Worm (Caenorhabditis elegans) whole organism, L2 larva: Measurements from ENCODE around the gene T22B7.22.

Experiments
- C34F6.9 ChIP-seq: fragments of 150-350 bp; optimal IDR thresholded peaks from 2 replicates; lab custom pipeline; 2014; ENCODE audit warnings: missing biosample characterization, missing genetic modification characterization
- F13H6.1 ChIP-seq: sonication (generic microtip); optimal IDR thresholded peaks from 2 replicates; lab custom pipeline; 2016; ENCODE audit warnings: missing genetic modification characterization, missing compliant biosample characterization
- R02D3.7 ChIP-seq: fragments of 150-350 bp; optimal IDR thresholded peaks from 2 replicates; lab custom pipeline; 2014; ENCODE audit warnings: missing biosample characterization, missing genetic modification characterization
- Y55F3AM.14 ChIP-seq: fragments of 200-800 bp; sonication (Bioruptor generic); optimal IDR thresholded peaks from 2 replicates; lab custom pipeline; 2018; ENCODE audit warnings: mild to moderate bottlenecking, missing genetic modification characterization, missing compliant biosample characterization
- ZK546.5 ChIP-seq: sonication (generic microtip); optimal IDR thresholded peaks from 2 replicates; lab custom pipeline; 2017; ENCODE audit warnings: missing biosample characterization, missing genetic modification characterization
- alr-1 ChIP-seq: fragments of 150-350 bp; optimal IDR thresholded peaks from 2 replicates; lab custom pipeline; 2014; ENCODE audit warnings: missing biosample characterization, missing genetic modification characterization
- blmp-1 ChIP-seq: sonication (generic microtip); optimal IDR thresholded peaks from 2 replicates; lab custom pipeline; 2017; ENCODE audit warnings: missing genetic modification characterization, mild to moderate bottlenecking, missing compliant biosample characterization, antibody characterized with exemption, moderate library complexity; ENCODE audit not compliant: insufficient read depth
- ceh-16 ChIP-seq: fragments of 150-350 bp; optimal IDR thresholded peaks from 2 replicates; lab custom pipeline; 2014; ENCODE audit warnings: missing biosample characterization, missing genetic modification characterization
- crh-2 ChIP-seq: sonication (generic microtip); optimal IDR thresholded peaks from 2 replicates; lab custom pipeline; 2017; ENCODE audit warnings: missing biosample characterization, missing genetic modification characterization
- dmd-4 ChIP-seq: sonication (generic microtip); optimal IDR thresholded peaks from 2 replicates; lab custom pipeline; 2017; ENCODE audit warnings: missing biosample characterization, missing genetic modification characterization
- elt-1 ChIP-seq: fragments of 150-350 bp; optimal IDR thresholded peaks from 2 replicates; lab custom pipeline; 2014; ENCODE audit warnings: missing biosample characterization, missing genetic modification characterization
- fos-1 ChIP-seq: fragments of 150-350 bp; optimal IDR thresholded peaks from 2 replicates; lab custom pipeline; 2014; ENCODE audit warnings: missing biosample characterization, missing genetic modification characterization
- gmeb-1 ChIP-seq: fragments of 150-350 bp; optimal IDR thresholded peaks from 2 replicates; lab custom pipeline; 2014; ENCODE audit warnings: missing biosample characterization, missing genetic modification characterization
- lin-13 ChIP-seq: fragments of 150-350 bp; optimal IDR thresholded peaks from 2 replicates; lab custom pipeline; 2014; ENCODE audit warnings: missing biosample characterization, missing genetic modification reagents, missing genetic modification characterization
- lin-39 ChIP-seq: fragments of 150-350 bp; optimal IDR thresholded peaks from 2 replicates; lab custom pipeline; 2014; ENCODE audit warnings: missing biosample characterization, missing genetic modification reagents, missing genetic modification characterization
- lsy-2 ChIP-seq, 2 experiments: fragments of 150-350 bp in 1 of 2; sonication (generic microtip) in 1 of 2; optimal IDR thresholded peaks; 2 replicates each; lab custom pipeline; 2014 to 2017; ENCODE audit warnings: missing biosample characterization in 2 of 2, missing genetic modification characterization in 2 of 2
- mab-5 ChIP-seq: fragments of 150-350 bp; optimal IDR thresholded peaks from 2 replicates; lab custom pipeline; 2014; ENCODE audit warnings: missing biosample characterization, missing genetic modification characterization
- mbf-1 ChIP-seq: sonication (generic microtip); optimal IDR thresholded peaks from 2 replicates; lab custom pipeline; 2017; ENCODE audit warnings: missing biosample characterization, missing genetic modification characterization
- mdl-1 ChIP-seq, 2 experiments: fragments of 150-350 bp in 1 of 2; sonication (generic microtip) in 1 of 2; optimal IDR thresholded peaks; 2 replicates each; lab custom pipeline; 2017; ENCODE audit warnings: missing biosample characterization in 2 of 2, missing genetic modification characterization in 2 of 2
- nhr-10 ChIP-seq: sonication (generic microtip); optimal IDR thresholded peaks from 2 replicates; lab custom pipeline; 2017; ENCODE audit warnings: missing biosample characterization, missing genetic modification characterization
- nhr-11 ChIP-seq: fragments of 150-350 bp; optimal IDR thresholded peaks from 2 replicates; lab custom pipeline; 2014; ENCODE audit warnings: missing biosample characterization, missing genetic modification characterization
- nhr-129 ChIP-seq: fragments of 150-350 bp; optimal IDR thresholded peaks from 2 replicates; lab custom pipeline; 2014; ENCODE audit warnings: missing biosample characterization, missing genetic modification characterization
- nhr-21 ChIP-seq: fragments of 150-350 bp; optimal IDR thresholded peaks from 2 replicates; lab custom pipeline; 2014; ENCODE audit warnings: missing biosample characterization, missing genetic modification characterization
- nhr-23 ChIP-seq: fragments of 150-350 bp; optimal IDR thresholded peaks from 2 replicates; lab custom pipeline; 2014; ENCODE audit warnings: missing biosample characterization, missing genetic modification reagents, missing genetic modification characterization
- nhr-25 ChIP-seq: fragments of 150-350 bp; sonication (generic microtip); optimal IDR thresholded peaks from 3 replicates; lab custom pipeline; 2014; ENCODE audit warnings: missing biosample characterization, missing genetic modification characterization
- nhr-6 ChIP-seq: fragments of 150-350 bp; optimal IDR thresholded peaks from 2 replicates; lab custom pipeline; 2014; ENCODE audit warnings: missing biosample characterization, missing genetic modification characterization
- nhr-77 ChIP-seq: fragments of 150-350 bp; optimal IDR thresholded peaks from 2 replicates; lab custom pipeline; 2014; ENCODE audit warnings: missing biosample characterization, missing genetic modification characterization
- peb-1 ChIP-seq: fragments of 150-350 bp; optimal IDR thresholded peaks from 2 replicates; lab custom pipeline; 2014; ENCODE audit warnings: missing biosample characterization, missing genetic modification characterization
- sem-4 ChIP-seq: fragments of 150-350 bp; optimal IDR thresholded peaks from 2 replicates; lab custom pipeline; 2014; ENCODE audit warnings: missing biosample characterization, missing genetic modification reagents, missing genetic modification characterization
- skn-1 ChIP-seq: sonication (generic microtip); optimal IDR thresholded peaks from 2 replicates; lab custom pipeline; 2017; ENCODE audit warnings: missing biosample characterization, missing genetic modification characterization
- sma-3 ChIP-seq: sonication (generic microtip); optimal IDR thresholded peaks from 2 replicates; lab custom pipeline; 2016; ENCODE audit warnings: missing genetic modification reagents, missing genetic modification characterization, missing compliant biosample characterization
- sma-9 ChIP-seq, 2 experiments: fragments of 150-350 bp in 1 of 2; sonication (generic microtip) in 1 of 2; optimal IDR thresholded peaks; 2 replicates each; lab custom pipeline; 2014 to 2016; ENCODE audit warnings: missing genetic modification characterization in 2 of 2, mild to moderate bottlenecking in 1 of 2, missing biosample characterization in 1 of 2, missing compliant biosample characterization in 1 of 2, missing genetic modification reagents in 1 of 2, moderate library complexity in 1 of 2
- snpc-4 ChIP-seq: fragments of 150-350 bp; optimal IDR thresholded peaks from 2 replicates; lab custom pipeline; 2014; ENCODE audit warnings: missing biosample characterization, missing genetic modification characterization
- unc-39 ChIP-seq: fragments of 150-350 bp; optimal IDR thresholded peaks from 2 replicates; lab custom pipeline; 2014; ENCODE audit warnings: missing biosample characterization, missing genetic modification characterization
- unc-55 ChIP-seq: fragments of 150-350 bp; sonication (generic microtip); optimal IDR thresholded peaks from 3 replicates; lab custom pipeline; 2014; ENCODE audit warnings: missing biosample characterization, missing genetic modification reagents, missing genetic modification characterization
- unc-62 ChIP-seq: fragments of 150-350 bp; optimal IDR thresholded peaks from 2 replicates; lab custom pipeline; 2014; ENCODE audit warnings: missing biosample characterization, missing genetic modification reagents, missing genetic modification characterization
- ztf-1 ChIP-seq: fragments of 200-800 bp; sonication (Bioruptor generic); conservative IDR thresholded peaks from 2 replicates; pipeline ENCODE4 v1.3.6; 2022; ENCODE audit warnings: missing genetic modification characterization, missing compliant biosample characterization
- ztf-11 ChIP-seq: sonication (generic microtip); optimal IDR thresholded peaks from 2 replicates; lab custom pipeline; 2017; ENCODE audit warnings: missing biosample characterization, missing genetic modification characterization

The T22B7.22 gene

ce11 chrX:5629941-5630340 is 29.8 kb upstream of the T22B7.22 start, which contains the start of gene argn-1:
TSS of gene argn-1 (plus strand) at chrX:5630023.
- peak; percentile 11 for TF ChIP-seq crh-2 (tag; lab: Kevin White, UChicago)
- TF ChIP-seq nhr-77 (tag; lab: Kevin White, UChicago) = no peak
- TF ChIP-seq F13H6.1 = no peak
- TF ChIP-seq blmp-1 (tag; lab: Kevin White, UChicago) = peak; percentile 73
- TF ChIP-seq C34F6.9 (tag; lab: Kevin White, UChicago) = no peak
- TF ChIP-seq peb-1 (tag; lab: Kevin White, UChicago) = no peak
- no peak for TF ChIP-seq nhr-6 (tag; lab: Kevin White, UChicago)
- TF ChIP-seq nhr-21 (tag; lab: Kevin White, UChicago) = peak; percentile 79
- no peak for TF ChIP-seq fos-1 (tag; lab: Kevin White, UChicago)
- peak; percentile 79 for TF ChIP-seq nhr-25 (tag; lab: Kevin White, UChicago)
- peak; percentile 53 to 57 for TF ChIP-seq mdl-1 (tag; optimal IDR thresholded peaks at IDR 0.05; lab: Kevin White, UChicago)
- TF ChIP-seq elt-1 (tag; lab: Kevin White, UChicago) = no peak
- TF ChIP-seq ztf-11 (tag; lab: Kevin White, UChicago) = no peak
- no peak for TF ChIP-seq gmeb-1 (tag; lab: Kevin White, UChicago)
- TF ChIP-seq unc-39 (tag; lab: Kevin White, UChicago) = no peak
- no peak for TF ChIP-seq mbf-1 (tag; lab: Kevin White, UChicago)
- TF ChIP-seq sma-9 (GFP tag; optimal IDR thresholded peaks at IDR 0.05; lab: Kevin White, UChicago) = peak; percentile 90
- no peak for TF ChIP-seq sma-9 (tag; optimal IDR thresholded peaks at IDR 0.05; lab: Kevin White, UChicago)
- peak; percentile 34 for TF ChIP-seq sma-3 (GFP tag; lab: Kevin White, UChicago)
- TF ChIP-seq ztf-1 (GFP tag; lab: Robert Waterston, UW) = no peak

- no peak for TF ChIP-seq alr-1 (tag; lab: Kevin White, UChicago)
- TF ChIP-seq ZK546.5 (tag; lab: Kevin White, UChicago) = no peak
- peak; percentile 55 for TF ChIP-seq mab-5 (tag; lab: Kevin White, UChicago)
- TF ChIP-seq sma-3 (GFP tag; lab: Kevin White, UChicago) = no peak
- no peak for TF ChIP-seq mdl-1 (tag; optimal IDR thresholded peaks at IDR 0.05; lab: Kevin White, UChicago)
- TF ChIP-seq sem-4 (tag; lab: Kevin White, UChicago) = no peak
- peak; percentile 52 for TF ChIP-seq nhr-21 (tag; lab: Kevin White, UChicago)
- no peak for TF ChIP-seq lin-13
- TF ChIP-seq unc-55 (GFP tag; lab: Kevin White, UChicago) = no peak
- peak; percentile 46 for TF ChIP-seq blmp-1 (tag; lab: Kevin White, UChicago)
- no peak for TF ChIP-seq Y55F3AM.14 (GFP tag; lab: Kevin White, UChicago)
- no peak for TF ChIP-seq F13H6.1
- no peak for TF ChIP-seq dmd-4
- TF ChIP-seq unc-62 = no peak
- TF ChIP-seq skn-1 (tag; lab: Kevin White, UChicago) = no peak
- no peak for TF ChIP-seq ceh-16 (tag; lab: Kevin White, UChicago)
- peak; percentile 27 for TF ChIP-seq sma-9 (GFP tag; optimal IDR thresholded peaks at IDR 0.05; lab: Kevin White, UChicago)
- no peak for TF ChIP-seq sma-9 (tag; optimal IDR thresholded peaks at IDR 0.05; lab: Kevin White, UChicago)
- no peak for TF ChIP-seq crh-2 (tag; lab: Kevin White, UChicago)
- peak; percentile 17 for TF ChIP-seq fos-1 (tag; lab: Kevin White, UChicago)
- TF ChIP-seq nhr-25 (tag; lab: Kevin White, UChicago) = peak; percentile 34
- no peak for TF ChIP-seq R02D3.7 (tag; lab: Kevin White, UChicago)
Measured at ce11 chrX:5631008-5631407, 28.8 kb upstream of the T22B7.22 start.

ce11 chrX:5631626-5632025 is 28.1 kb upstream of the T22B7.22 start, which contains the start of gene T22B7.8:
TSS of gene T22B7.8 (plus strand) at chrX:5631926.
- TF ChIP-seq lsy-2 (tag; optimal IDR thresholded peaks at IDR 0.05; lab: Kevin White, UChicago) (no peak), fos-1 (tag; lab: Kevin White, UChicago) (peak; percentile 11), ZK546.5 (tag; lab: Kevin White, UChicago) (no peak), alr-1 (tag; lab: Kevin White, UChicago) (no peak), R02D3.7 (tag; lab: Kevin White, UChicago) (no peak), nhr-23 (tag; lab: Kevin White, UChicago) (no peak), snpc-4 (no peak), unc-55 (GFP tag; lab: Kevin White, UChicago) (no peak)
- TF ChIP-seq, all 48 proteins: peak for 1

ce11 chrX:5639562-5639961 is 20.2 kb upstream of the T22B7.22 start:
- TF ChIP-seq unc-62 (no peak), R02D3.7 (tag; lab: Kevin White, UChicago) (no peak), unc-39 (tag; lab: Kevin White, UChicago) (no peak), peb-1 (tag; lab: Kevin White, UChicago) (no peak), C34F6.9 (tag; lab: Kevin White, UChicago) (no peak), nhr-11 (tag; lab: Kevin White, UChicago) (no peak), sem-4 (tag; lab: Kevin White, UChicago) (no peak), Y55F3AM.14 (GFP tag; lab: Kevin White, UChicago) (no peak), nhr-77 (tag; lab: Kevin White, UChicago) (no peak), skn-1 (tag; lab: Kevin White, UChicago) (no peak), nhr-129 (tag; lab: Kevin White, UChicago) (no peak), nhr-23 (tag; lab: Kevin White, UChicago) (no peak), lin-39 (no peak), ztf-1 (GFP tag; lab: Robert Waterston, UW) (no peak), lsy-2 (tag; optimal IDR thresholded peaks at IDR 0.05; lab: Kevin White, UChicago) (no peak), unc-55 (GFP tag; lab: Kevin White, UChicago) (no peak), nhr-10 (tag; lab: Kevin White, UChicago) (no peak)
